Worm (Caenorhabditis elegans): Measurements from ENCODE around the gene msp-50.
"Not testable (repeated sequence)": the region's sequence is repeated elsewhere in the genome, so short reads cannot be mapped to it uniquely, and the experiment has no call there.

The msp-50 gene

DNA sequence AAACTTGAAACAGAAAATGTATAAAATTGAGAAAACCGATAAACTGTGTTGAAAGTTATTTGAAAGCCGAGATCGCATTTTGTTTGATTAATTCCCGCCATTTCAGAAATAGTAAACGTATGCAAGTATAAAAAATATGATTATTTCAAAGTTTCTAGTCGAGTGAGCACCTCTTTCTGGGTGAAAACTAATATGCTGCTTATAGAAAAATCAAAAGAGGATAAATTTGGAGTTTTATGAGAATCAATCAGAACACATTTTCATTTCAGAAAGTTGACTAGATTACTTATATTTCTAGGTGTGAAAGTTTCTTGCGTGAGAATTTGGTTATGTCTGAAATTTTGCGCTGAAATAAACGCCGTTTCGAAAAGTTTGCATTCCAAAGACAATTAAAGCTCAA is 42.1 kb upstream of the msp-50 start, which contains the start of gene srb-13:
TSS of gene srb-13 (minus strand) at position 101 of the 400 bp plus-strand sequence.
- TF ChIP-seq T23F11.4 (GFP tag; optimal IDR thresholded peaks at IDR 0.05) (no peak), Y22D7AL.16 (tag; optimal IDR thresholded peaks at IDR 0.05) (no peak), fkh-10 (GFP tag; optimal IDR thresholded peaks at IDR 0.05) (no peak), ref-2 (tag; optimal IDR thresholded peaks at IDR 0.05) (no peak), rnt-1 (tag; optimal IDR thresholded peaks at IDR 0.05) (no peak), C08G9.2 (tag; optimal IDR thresholded peaks at IDR 0.05) (no peak), ceh-19 (GFP tag; optimal IDR thresholded peaks at IDR 0.05) (no peak), che-1 (tag; optimal IDR thresholded peaks at IDR 0.05) (no peak), pax-1 (tag; optimal IDR thresholded peaks at IDR 0.05) (no peak), pha-4 (tag; optimal IDR thresholded peaks at IDR 0.05) (no peak), unc-42 (tag; optimal IDR thresholded peaks at IDR 0.05) (no peak), sdc-2 (tag; optimal IDR thresholded peaks at IDR 0.05) (no peak), ceh-34 (tag; optimal IDR thresholded peaks at IDR 0.05) (no peak), ceh-22 (tag; optimal IDR thresholded peaks at IDR 0.05) (no peak), syd-9 (tag; optimal IDR thresholded peaks at IDR 0.05) (no peak), sox-4 (tag; optimal IDR thresholded peaks at IDR 0.05) (no peak), tbx-7 (tag; optimal IDR thresholded peaks at IDR 0.05) (no peak), mec-3 (tag; optimal IDR thresholded peaks at IDR 0.05; ENCODE audit: borderline replicate concordance) (no peak), hlh-30 (tag; optimal IDR thresholded peaks at IDR 0.05; ENCODE audit: insufficient read depth) (no peak), elt-2 (tag; optimal IDR thresholded peaks at IDR 0.05) (no peak)

DNA sequence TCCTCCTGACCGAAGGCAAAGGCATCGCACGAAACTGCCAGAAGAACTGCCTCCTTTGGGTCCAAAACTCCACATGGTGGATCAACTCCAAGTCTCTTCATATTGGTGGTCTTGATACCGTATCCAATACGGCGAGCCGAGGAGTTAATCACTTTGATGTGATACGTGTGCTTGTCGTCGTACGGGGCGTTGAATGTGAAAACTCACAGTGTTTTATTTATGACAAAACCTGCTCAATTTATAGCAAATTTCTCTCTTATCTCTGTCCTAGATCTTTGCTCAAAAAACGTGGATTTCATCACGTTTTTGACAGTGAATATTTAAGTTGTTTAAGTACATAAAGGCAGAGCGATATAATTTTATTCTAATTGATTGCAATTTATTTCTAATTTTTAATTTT is 40.8 kb upstream of the msp-50 start, which contains the start of gene F58A6.9:
TSS of gene F58A6.9 (minus strand) at position 101 of the 400 bp plus-strand sequence.
- TF ChIP-seq zip-5, ceh-22, lim-6 (tag; optimal IDR thresholded peaks at IDR 0.05): not testable (repeated sequence)

DNA sequence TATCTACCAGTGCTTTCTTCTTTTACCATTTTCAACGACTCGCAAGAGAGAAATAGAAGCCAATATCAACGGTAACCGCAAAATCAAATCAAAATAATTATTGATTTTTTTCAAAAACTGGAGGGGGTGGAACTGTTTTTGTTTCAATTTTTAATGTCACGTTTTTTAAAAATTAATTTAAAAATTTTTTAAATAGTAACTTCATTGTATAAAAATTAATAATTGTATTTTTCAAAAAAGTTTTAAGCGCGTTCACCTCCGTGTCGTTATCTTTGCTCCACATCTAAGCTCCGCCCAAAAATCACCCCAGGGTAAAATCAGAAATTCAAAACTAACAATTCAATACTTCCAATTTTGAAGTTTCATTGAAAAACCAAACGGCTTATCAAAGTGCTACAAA is 38.5 kb upstream of the msp-50 start, which contains the start of gene C27D6.11:
TSS of gene C27D6.11 (minus strand) at position 101 of the 400 bp plus-strand sequence.
- no peak for TF ChIP-seq ama-1 (optimal IDR thresholded peaks at IDR 0.05)
- no peak for TF ChIP-seq Y22D7AL.16 (tag; optimal IDR thresholded peaks at IDR 0.05)
- TF ChIP-seq pha-4 (tag; optimal IDR thresholded peaks at IDR 0.05) = no peak
- no peak for TF ChIP-seq ceh-18 (tag; optimal IDR thresholded peaks at IDR 0.05)
- TF ChIP-seq tbx-2 (tag; optimal IDR thresholded peaks at IDR 0.05) = no peak
- no peak for TF ChIP-seq C38D4.7 (GFP tag; optimal IDR thresholded peaks at IDR 0.05)
- no peak for TF ChIP-seq elt-4 (tag; optimal IDR thresholded peaks at IDR 0.05)
- no peak for TF ChIP-seq ceh-2 (tag; optimal IDR thresholded peaks at IDR 0.05)
- TF ChIP-seq pros-1 (tag; optimal IDR thresholded peaks at IDR 0.05) = no peak
- no peak for TF ChIP-seq fkh-10 (GFP tag; optimal IDR thresholded peaks at IDR 0.05)
- TF ChIP-seq hlh-30 (tag; optimal IDR thresholded peaks at IDR 0.05; ENCODE audit: insufficient read depth) = no peak
- TF ChIP-seq mec-3 (tag; optimal IDR thresholded peaks at IDR 0.05; ENCODE audit: borderline replicate concordance) = no peak
- TF ChIP-seq gmeb-2 (tag; optimal IDR thresholded peaks at IDR 0.05) = no peak
- no peak for TF ChIP-seq lim-6 (tag; optimal IDR thresholded peaks at IDR 0.05)

DNA sequence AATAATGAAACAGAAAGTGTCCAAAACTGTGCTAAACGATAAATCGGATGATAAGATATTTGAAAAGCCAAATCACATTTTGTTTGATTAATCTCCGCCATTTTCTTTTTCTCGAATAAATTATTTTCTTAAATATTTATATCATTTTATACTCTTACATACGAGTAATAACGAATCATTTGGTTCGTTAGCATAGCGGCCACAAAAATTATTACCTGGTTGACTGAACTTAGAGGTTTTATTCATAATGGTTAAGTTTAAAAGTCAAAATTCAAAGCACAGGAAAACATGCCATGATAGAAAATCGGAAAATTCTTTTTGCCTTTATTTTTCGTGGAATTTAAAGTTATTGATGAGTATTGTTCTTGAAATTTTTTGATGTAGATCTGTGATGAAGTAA is 36.3 kb upstream of the msp-50 start, which contains the start of gene srb-5:
TSS of gene srb-5 (minus strand) at position 101 of the 400 bp plus-strand sequence.
- TF ChIP-seq K02D7.2 (tag; optimal IDR thresholded peaks at IDR 0.05) = no peak
- TF ChIP-seq ref-2 (tag; optimal IDR thresholded peaks at IDR 0.05) = no peak
- no peak for TF ChIP-seq ceh-31 (tag; optimal IDR thresholded peaks at IDR 0.05)
- no peak for TF ChIP-seq pha-4 (tag; optimal IDR thresholded peaks at IDR 0.05)
- no peak for TF ChIP-seq ztf-16 (tag; optimal IDR thresholded peaks at IDR 0.05)
- TF ChIP-seq ceh-48 (tag; optimal IDR thresholded peaks at IDR 0.05) = no peak
- no peak for TF ChIP-seq pqm-1 (tag; optimal IDR thresholded peaks at IDR 0.05)
- TF ChIP-seq dmd-4 (tag; optimal IDR thresholded peaks at IDR 0.05; ENCODE audit: borderline replicate concordance) = no peak
- TF ChIP-seq fkh-10 (GFP tag; optimal IDR thresholded peaks at IDR 0.05) = no peak
- TF ChIP-seq F13H6.1 (tag; optimal IDR thresholded peaks at IDR 0.05) = no peak
- TF ChIP-seq elt-2 (tag; optimal IDR thresholded peaks at IDR 0.05) = no peak
- TF ChIP-seq pax-1 (tag; optimal IDR thresholded peaks at IDR 0.05) = no peak
- no peak for TF ChIP-seq ttx-3 (tag; optimal IDR thresholded peaks at IDR 0.05)
- no peak for TF ChIP-seq tbx-2 (tag; optimal IDR thresholded peaks at IDR 0.05)
- no peak for TF ChIP-seq T23F11.4 (GFP tag; optimal IDR thresholded peaks at IDR 0.05)
- TF ChIP-seq eyg-1 (tag; optimal IDR thresholded peaks at IDR 0.05) = no peak
- TF ChIP-seq ceh-22 (tag; optimal IDR thresholded peaks at IDR 0.05) = no peak
- no peak for TF ChIP-seq ceh-34 (tag; optimal IDR thresholded peaks at IDR 0.05)
